Fruit fly (Drosophila melanogaster) whole organism, embryonic: ENCODE measurements around the gene ClpX.

Experiments used
- BEAF-32 ChIP-seq: fragments of 200-800 bp; sonication (Bioruptor generic); optimal IDR thresholded peaks from 3 replicates; lab custom pipeline; 2017; ENCODE audit warnings: missing biosample characterization, missing genetic modification characterization, mild to moderate bottlenecking, moderate library complexity, missing genetic modification reagents
- BtbVII ChIP-seq: fragments of 200-800 bp; sonication (Bioruptor generic); optimal IDR thresholded peaks from 3 replicates; lab custom pipeline; 2017; ENCODE audit warnings: missing biosample characterization, mild to moderate bottlenecking, missing genetic modification characterization
- CG10209 ChIP-seq: fragments of 200-800 bp; sonication (Bioruptor generic); optimal IDR thresholded peaks from 3 replicates; lab custom pipeline; 2017; ENCODE audit warnings: missing biosample characterization, mild to moderate bottlenecking, missing genetic modification characterization, missing genetic modification reagents
- CG10267 ChIP-seq: fragments of 200-800 bp; sonication (Bioruptor generic); optimal IDR thresholded peaks from 2 replicates; lab custom pipeline; 2018; ENCODE audit warnings: missing biosample characterization, mild to moderate bottlenecking, missing genetic modification characterization, moderate library complexity
- CG10321 ChIP-seq: fragments of 200-800 bp; sonication (Bioruptor generic); IDR thresholded peaks from 2 replicates; pipeline ENCODE4 v1.3.6; 2022; ENCODE audit warnings: missing biosample characterization, missing genetic modification characterization
- CG10431 ChIP-seq: fragments of 200-800 bp; sonication (Bioruptor generic); optimal IDR thresholded peaks from 3 replicates; lab custom pipeline; 2018; ENCODE audit warnings: missing biosample characterization, mild to moderate bottlenecking, missing genetic modification characterization
- CG10462 ChIP-seq: fragments of 200-800 bp; sonication (Bioruptor generic); optimal IDR thresholded peaks from 2 replicates; lab custom pipeline; 2016; ENCODE audit warnings: missing biosample characterization, missing genetic modification characterization
- CG11085 ChIP-seq: fragments of 200-800 bp; sonication (Bioruptor generic); IDR thresholded peaks from 2 replicates; pipeline ENCODE4 v1.3.6; 2022; ENCODE audit warnings: missing biosample characterization, missing genetic modification characterization
- CG11504 ChIP-seq: fragments of 200-800 bp; sonication (Bioruptor generic); optimal IDR thresholded peaks from 3 replicates; lab custom pipeline; 2019; ENCODE audit warnings: missing biosample characterization, mild to moderate bottlenecking, missing genetic modification characterization, moderate library complexity
- CG15479 ChIP-seq: fragments of 200-800 bp; sonication (Bioruptor generic); optimal IDR thresholded peaks from 3 replicates; lab custom pipeline; 2019; ENCODE audit warnings: missing biosample characterization, mild to moderate bottlenecking, missing genetic modification characterization, moderate library complexity
- CG2129 ChIP-seq: fragments of 200-800 bp; sonication (Bioruptor generic); IDR thresholded peaks from 2 replicates; pipeline ENCODE4 v1.3.6; 2022; ENCODE audit warnings: missing biosample characterization, missing genetic modification characterization; ENCODE audit not compliant: partially characterized antibody
- CG2199 ChIP-seq: fragments of 200-800 bp; sonication (Bioruptor generic); IDR thresholded peaks from 3 replicates; pipeline ENCODE4 v1.3.6; 2022; ENCODE audit warnings: missing biosample characterization, missing genetic modification characterization
- CG2875 ChIP-seq: fragments of 200-800 bp; sonication (Bioruptor generic); optimal IDR thresholded peaks from 2 replicates; lab custom pipeline; 2017; ENCODE audit warnings: missing biosample characterization, mild to moderate bottlenecking, missing genetic modification characterization, missing genetic modification reagents
- CG33557 ChIP-seq: fragments of 200-800 bp; sonication (Bioruptor generic); optimal IDR thresholded peaks from 2 replicates; lab custom pipeline; 2019; ENCODE audit warnings: missing biosample characterization, mild to moderate bottlenecking, missing genetic modification characterization, moderate library complexity
- CG5245 ChIP-seq: fragments of 200-800 bp; sonication (Bioruptor generic); optimal IDR thresholded peaks from 3 replicates; lab custom pipeline; 2016; ENCODE audit warnings: missing biosample characterization, missing genetic modification characterization
- CG7372 ChIP-seq: fragments of 200-800 bp; sonication (Bioruptor generic); IDR thresholded peaks from 2 replicates; pipeline ENCODE4 v1.3.6; 2022; ENCODE audit warnings: missing biosample characterization, missing genetic modification characterization
- CG7556 ChIP-seq: fragments of 200-800 bp; sonication (Bioruptor generic); optimal IDR thresholded peaks from 2 replicates; lab custom pipeline; 2017; ENCODE audit warnings: missing biosample characterization, mild to moderate bottlenecking, missing genetic modification characterization
- CG7786 ChIP-seq: fragments of 200-800 bp; sonication (Bioruptor generic); optimal IDR thresholded peaks from 2 replicates; lab custom pipeline; 2016; ENCODE audit warnings: missing biosample characterization, missing genetic modification characterization
- CG8290 ChIP-seq, 3 experiments: fragments of 200-800 bp; sonication (Bioruptor generic); optimal IDR thresholded peaks; 2 replicates each; lab custom pipeline; 2016 to 2019; ENCODE audit warnings: missing biosample characterization in 3 of 3, missing genetic modification characterization in 3 of 3, mild to moderate bottlenecking in 2 of 3, moderate library complexity in 1 of 3
- CG8765 ChIP-seq: fragments of 200-800 bp; sonication (Bioruptor generic); IDR thresholded peaks from 2 replicates; pipeline ENCODE4 v1.3.6; 2022; ENCODE audit warnings: missing biosample characterization, missing genetic modification characterization
- D19A ChIP-seq: fragments of 200-800 bp; optimal IDR thresholded peaks from 3 replicates; lab custom pipeline; 2019; ENCODE audit warnings: missing biosample characterization, mild to moderate bottlenecking, missing genetic modification characterization, moderate library complexity
- Doc2 ChIP-seq: fragments of 200-800 bp; sonication (Bioruptor generic); IDR thresholded peaks from 2 replicates; pipeline ENCODE4 v1.3.6; 2022; ENCODE audit warnings: missing biosample characterization, missing genetic modification characterization
- HLHmδ ChIP-seq: fragments of 200-800 bp; sonication (Bioruptor generic); optimal IDR thresholded peaks from 2 replicates; lab custom pipeline; 2018; ENCODE audit warnings: missing biosample characterization, mild to moderate bottlenecking, missing genetic modification characterization, moderate library complexity
- MBD-R2 ChIP-seq: fragments of 200-800 bp; sonication (Bioruptor generic); IDR thresholded peaks from 2 replicates; pipeline ENCODE4 v1.3.6; 2022; ENCODE audit warnings: missing biosample characterization, missing genetic modification characterization
- MESR4 ChIP-seq: fragments of 200-800 bp; sonication (Bioruptor generic); optimal IDR thresholded peaks from 2 replicates; lab custom pipeline; 2018; ENCODE audit warnings: missing biosample characterization, mild to moderate bottlenecking, missing genetic modification characterization, moderate library complexity
- NC2β ChIP-seq: fragments of 200-800 bp; sonication (Bioruptor generic); optimal IDR thresholded peaks from 2 replicates; lab custom pipeline; 2016; ENCODE audit warnings: missing biosample characterization, missing genetic modification characterization
- NfI ChIP-seq: fragments of 200-800 bp; sonication (Bioruptor generic); optimal IDR thresholded peaks from 3 replicates; lab custom pipeline; 2018; ENCODE audit warnings: missing biosample characterization, mild to moderate bottlenecking, missing genetic modification characterization, moderate library complexity
- Opbp ChIP-seq: fragments of 200-800 bp; sonication (Bioruptor generic); IDR thresholded peaks from 3 replicates; pipeline ENCODE4 v1.3.6; 2022; ENCODE audit warnings: missing biosample characterization, missing genetic modification characterization; ENCODE audit not compliant: partially characterized antibody
- Six4 ChIP-seq: fragments of 200-800 bp; sonication (Bioruptor generic); optimal IDR thresholded peaks from 2 replicates; lab custom pipeline; 2016; ENCODE audit warnings: missing biosample characterization, missing genetic modification characterization
- Taf1 ChIP-seq: fragments of 200-800 bp; sonication (Bioruptor generic); IDR thresholded peaks from 2 replicates; pipeline ENCODE4 v1.3.6; 2022; ENCODE audit warnings: missing biosample characterization, missing genetic modification characterization
- Usf ChIP-seq: fragments of 200-800 bp; sonication (Bioruptor generic); optimal IDR thresholded peaks from 2 replicates; lab custom pipeline; 2017; ENCODE audit warnings: missing genotype, missing biosample characterization, missing genetic modification characterization
- Xbp1 ChIP-seq: fragments of 200-800 bp; sonication (Bioruptor generic); optimal IDR thresholded peaks from 3 replicates; lab custom pipeline; 2016; ENCODE audit warnings: missing biosample characterization, mild to moderate bottlenecking, missing genetic modification characterization
- Xrp1 ChIP-seq: fragments of 200-800 bp; sonication (Bioruptor generic); IDR thresholded peaks from 2 replicates; pipeline ENCODE4 v1.3.6; 2022; ENCODE audit warnings: missing biosample characterization, missing genetic modification characterization
- ap ChIP-seq: fragments of 200-800 bp; sonication (Bioruptor generic); IDR thresholded peaks from 2 replicates; pipeline ENCODE4 v1.3.6; 2022; ENCODE audit warnings: missing biosample characterization, missing genetic modification characterization
- bbx ChIP-seq: fragments of 200-800 bp; sonication (Bioruptor generic); IDR thresholded peaks from 2 replicates; pipeline ENCODE4 v1.3.6; 2022; ENCODE audit warnings: missing biosample characterization, missing genetic modification characterization; ENCODE audit not compliant: partially characterized antibody
- dysf ChIP-seq: fragments of 200-800 bp; sonication (Bioruptor generic); IDR thresholded peaks from 3 replicates; pipeline ENCODE4 v1.3.6; 2022; ENCODE audit warnings: missing biosample characterization, missing genetic modification characterization
- grn ChIP-seq: fragments of 200-800 bp; sonication (Bioruptor generic); optimal IDR thresholded peaks from 3 replicates; lab custom pipeline; 2017; ENCODE audit warnings: missing biosample characterization, missing genetic modification characterization
- h ChIP-seq: fragments of >200 bp; optimal IDR thresholded peaks from 2 replicates; lab custom pipeline; 2017
- lmd ChIP-seq: fragments of 200-800 bp; sonication (Bioruptor generic); IDR thresholded peaks from 2 replicates; pipeline ENCODE4 v1.3.6; 2022; ENCODE audit warnings: missing biosample characterization, missing genetic modification characterization
- lola ChIP-seq, 3 experiments: fragments of >200 bp in 2 of 3; fragments of 200-800 bp in 1 of 3; sonication (Bioruptor generic) in 1 of 3; optimal IDR thresholded peaks; 2 replicates each; lab custom pipeline; 2017 to 2019; ENCODE audit warnings: missing biosample characterization in 3 of 3, missing genetic modification characterization in 3 of 3, mild to moderate bottlenecking in 1 of 3, moderate library complexity in 1 of 3
- lov ChIP-seq, 2 experiments: fragments of 200-800 bp in 1 of 2; fragments of >200 bp in 1 of 2; sonication (Bioruptor generic) in 1 of 2; IDR thresholded peaks in 1 of 2; optimal IDR thresholded peaks in 1 of 2; 2 replicates in 1 of 2; 3 replicates in 1 of 2; pipeline versions ENCODE4 v1.3.6 to Lab custom; 2017 to 2022; ENCODE audit warnings: missing biosample characterization in 1 of 2, missing genetic modification characterization in 1 of 2
- mam ChIP-seq: fragments of 200-800 bp; sonication (Bioruptor generic); optimal IDR thresholded peaks from 3 replicates; lab custom pipeline; 2016; ENCODE audit warnings: missing biosample characterization, missing genetic modification characterization
- nerfin-1 ChIP-seq: fragments of 200-800 bp; sonication (Bioruptor generic); optimal IDR thresholded peaks from 3 replicates; lab custom pipeline; 2019; ENCODE audit warnings: missing biosample characterization, mild to moderate bottlenecking, missing genetic modification characterization, moderate library complexity
- nmo ChIP-seq: fragments of 200-800 bp; sonication (Bioruptor generic); optimal IDR thresholded peaks from 2 replicates; lab custom pipeline; 2018; ENCODE audit warnings: missing biosample characterization, mild to moderate bottlenecking, missing genetic modification characterization, moderate library complexity
- sd ChIP-seq: fragments of 200-800 bp; sonication (Bioruptor generic); optimal IDR thresholded peaks from 3 replicates; lab custom pipeline; 2018; ENCODE audit warnings: missing biosample characterization, mild to moderate bottlenecking, missing genetic modification characterization, moderate library complexity
- ssp ChIP-seq: fragments of 200-800 bp; sonication (Bioruptor generic); IDR thresholded peaks from 2 replicates; pipeline ENCODE4 v1.3.6; 2022; ENCODE audit warnings: missing biosample characterization, missing genetic modification characterization
- tup ChIP-seq: fragments of 200-800 bp; sonication (Bioruptor generic); optimal IDR thresholded peaks from 2 replicates; lab custom pipeline; 2016; ENCODE audit warnings: missing biosample characterization, mild to moderate bottlenecking, missing genetic modification characterization, moderate library complexity

The ClpX gene

dm6 chr3R:19934840-19935776 lies 31.6 kb upstream of the ClpX start, which contains the start of gene mira:
TSS of gene mira (minus strand) at chr3R:19935120.
- TF ChIP-seq h (lab: Kevin White, UChicago) (no peak), mam (GFP tag; lab: Kevin White, UChicago) (no peak), BEAF-32 (GFP tag; lab: Kevin White, UChicago) (no peak), tup (GFP tag; lab: Kevin White, UChicago) (no peak), ssp (no peak), lola (GFP tag; optimal IDR thresholded peaks at IDR 0.05; lab: Kevin White, UChicago) (peak in 1 of 3 experiments; percentile 78), CG7786 (no peak), lov (optimal IDR thresholded peaks at IDR 0.05; lab: Kevin White, UChicago) (no peak), lov (GFP tag; IDR thresholded peaks at IDR 0.05; lab: Robert Waterston, UW) (peak; percentile 42; the same call in 1 of the 3 replicates), bbx (no peak; the same call in 1 of the 2 replicates), MESR4 (GFP tag; lab: Kevin White, UChicago) (no peak), CG8290 (GFP tag; optimal IDR thresholded peaks at IDR 0.05; lab: Kevin White, UChicago) (no peak), CG8290 (tag; optimal IDR thresholded peaks at IDR 0.05; lab: Kevin White, UChicago) (no peak), CG15479 (peak; percentile 31), CG2875 (GFP tag; lab: Kevin White, UChicago) (no peak), CG7556 (GFP tag; lab: Kevin White, UChicago) (peak; percentile 34), MBD-R2 (GFP tag; lab: Robert Waterston, UW) (no peak), CG2129 (no peak), Opbp (GFP tag; lab: Robert Waterston, UW) (peak; percentile 12; the same call in 1 of the 3 replicates), HLHmδ (peak; percentile 87), CG33557 (GFP tag; lab: Kevin White, UChicago) (peak; percentile 41), nmo (GFP tag; lab: Kevin White, UChicago) (peak; percentile 57), sd (peak; percentile 36), D19A (peak; percentile 99), grn (GFP tag; lab: Kevin White, UChicago) (no peak), NC2β (GFP tag; lab: Kevin White, UChicago) (no peak), CG11085 (GFP tag; lab: Robert Waterston, UW) (no peak), CG10209 (peak; percentile 6), Xbp1 (GFP tag; lab: Kevin White, UChicago) (no peak), CG11504 (no peak), CG10462 (no peak), Usf (GFP tag; lab: Kevin White, UChicago) (peak; percentile 5), ap (GFP tag; lab: Robert Waterston, UW) (no peak), CG10267 (peak; percentile 36), lmd (GFP tag; lab: Robert Waterston, UW) (no peak), CG8765 (peak; percentile 32; the same call in 1 of the 2 replicates), CG5245 (GFP tag; lab: Kevin White, UChicago) (no peak), CG10321 (0 out of 2 replicates have a peak, but pooled peaks have one; percentile 51), CG10431 (GFP tag; lab: Kevin White, UChicago) (no peak), CG2199 (0 out of 3 replicates have a peak, but pooled peaks have one; percentile 8), NfI (no peak), Doc2 (no peak), Six4 (GFP tag; lab: Kevin White, UChicago) (no peak), dysf (GFP tag; lab: Robert Waterston, UW) (no peak), Taf1 (GFP tag; lab: Robert Waterston, UW) (no peak), nerfin-1 (peak; percentile 22), Xrp1 (GFP tag; lab: Robert Waterston, UW) (no peak), CG7372 (GFP tag; lab: Robert Waterston, UW) (no peak), BtbVII (GFP tag; lab: Kevin White, UChicago) (no peak)
